Fruit fly (Drosophila melanogaster): ENCODE results near the gene Eig71Eg.

dm6 chr3L:15699626-15700337, 42.4 kb downstream of the Eig71Eg start, which contains the start of gene comm2:
- TF ChIP-seq CG6854 (GFP tag; optimal IDR thresholded peaks at IDR 0.05) (no peak), cyc (GFP tag; optimal IDR thresholded peaks at IDR 0.05) (no peak), acj6 (GFP tag; optimal IDR thresholded peaks at IDR 0.05) (no peak), Sox102F (GFP tag; optimal IDR thresholded peaks at IDR 0.05) (peak; percentile 33), CG15336 (GFP tag; IDR thresholded peaks at IDR 0.05) (peak; percentile 22; the same call in 1 of the 2 replicates)
